Fruit fly (Drosophila melanogaster): ENCODE data around the gene Ccp84Ad.

- no peak for TF ChIP-seq CG9705 (GFP tag; optimal IDR thresholded peaks at IDR 0.05)
- no peak for TF ChIP-seq fru (GFP tag; optimal IDR thresholded peaks at IDR 0.05)
- no peak for TF ChIP-seq dsf (GFP tag; optimal IDR thresholded peaks at IDR 0.05; ENCODE audit: borderline replicate concordance)
- no peak for TF ChIP-seq N (GFP tag; optimal IDR thresholded peaks at IDR 0.05)
- no peak for TF ChIP-seq jim (GFP tag; optimal IDR thresholded peaks at IDR 0.05)
- TF ChIP-seq Dif (GFP tag; optimal IDR thresholded peaks at IDR 0.05; ENCODE audit: partially characterized antibody) = no peak
- peak; percentile 98 for TF ChIP-seq Dfd (GFP tag; optimal IDR thresholded peaks at IDR 0.05)
- TF ChIP-seq Jra (GFP tag; optimal IDR thresholded peaks at IDR 0.05) = no peak
- no peak for TF ChIP-seq Rel (GFP tag; optimal IDR thresholded peaks at IDR 0.05)
- no peak for TF ChIP-seq Rel (tag; optimal IDR thresholded peaks at IDR 0.05)
- no peak for TF ChIP-seq br (GFP tag; optimal IDR thresholded peaks at IDR 0.05)
- no peak for TF ChIP-seq Hr78 (GFP tag; optimal IDR thresholded peaks at IDR 0.05)
- TF ChIP-seq lola (GFP tag; optimal IDR thresholded peaks at IDR 0.05) = no peak
- TF ChIP-seq tai (GFP tag; optimal IDR thresholded peaks at IDR 0.05) = no peak
These were observed 29.8 kb upstream of the Ccp84Ad start for dm6 chr3R:6662613-6663288.
